Worm (Caenorhabditis elegans): ENCODE results near the gene pho-1.

pho-1 gene

DNA sequence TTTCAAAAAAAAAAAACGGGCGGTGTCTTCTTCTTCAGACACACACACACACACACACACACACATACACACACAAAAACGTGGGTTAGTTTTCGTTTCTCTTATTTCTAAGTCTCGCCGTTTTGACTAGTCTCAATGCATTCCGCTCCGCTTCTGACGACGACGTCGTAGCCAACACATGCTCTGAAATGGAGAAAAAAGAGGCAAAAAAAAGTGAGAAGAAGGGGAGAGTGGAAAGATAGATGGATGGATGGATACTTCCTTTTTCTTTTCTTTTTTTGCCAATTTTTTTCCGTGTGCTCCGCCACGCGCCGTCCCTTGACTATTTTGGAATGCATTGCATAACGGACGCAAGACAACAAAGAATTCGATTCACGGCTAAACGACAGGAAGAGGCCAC, 41.1 kb upstream of the pho-1 start:
- TF ChIP-seq nfya-1 (tag; optimal IDR thresholded peaks at IDR 0.05; ENCODE audit: insufficient read depth) (peak; percentile 57), fkh-10 (GFP tag; optimal IDR thresholded peaks at IDR 0.05) (peak; percentile 57), eor-1 (tag; optimal IDR thresholded peaks at IDR 0.05) (no peak), hmg-11 (tag; optimal IDR thresholded peaks at IDR 0.05) (peak; percentile 30), lin-39 (tag; optimal IDR thresholded peaks at IDR 0.05) (peak; percentile 63)

ce11 chrII:5271729-5272322, 36.2 kb upstream of the pho-1 start, which contains the start of gene drn-1:
Gene drn-1, minus strand, starts transcription at chrII:5271845.
- TF ChIP-seq nfya-1 (tag; optimal IDR thresholded peaks at IDR 0.05; ENCODE audit: insufficient read depth) (peak; percentile 43), tbx-2 (tag; optimal IDR thresholded peaks at IDR 0.05) (no peak), unc-62 (GFP tag; optimal IDR thresholded peaks at IDR 0.05) (no peak), nhr-237 (tag; optimal IDR thresholded peaks at IDR 0.05) (no peak), daf-12 (tag; optimal IDR thresholded peaks at IDR 0.05) (no peak), nhr-12 (tag; optimal IDR thresholded peaks at IDR 0.05) (no peak), aly-2 (tag; optimal IDR thresholded peaks at IDR 0.05) (no peak), pqm-1 (tag; optimal IDR thresholded peaks at IDR 0.05) (no peak), R02D3.7 (tag; optimal IDR thresholded peaks at IDR 0.05) (no peak), fkh-10 (GFP tag; optimal IDR thresholded peaks at IDR 0.05) (peak; percentile 71), hmg-11 (tag; optimal IDR thresholded peaks at IDR 0.05) (peak; percentile 23)

DNA sequence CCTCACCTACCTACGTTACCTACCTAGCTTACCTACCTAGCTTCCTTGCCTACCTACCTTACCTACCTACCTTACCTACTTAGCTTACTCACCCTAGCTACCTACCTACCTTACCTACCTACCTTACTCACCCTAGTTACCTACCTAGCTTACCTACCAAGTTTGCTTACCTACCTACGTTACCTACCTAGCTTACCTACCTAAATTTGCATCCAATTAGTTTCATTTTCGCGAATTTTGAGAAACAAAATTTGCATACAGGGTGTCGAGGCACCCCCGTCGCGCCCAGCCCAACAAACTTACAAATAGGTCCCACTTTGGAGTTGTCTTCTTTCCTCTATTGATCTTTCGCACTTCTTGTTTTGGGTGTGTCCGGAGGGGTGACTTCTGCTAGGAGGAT, 33.3 kb upstream of the pho-1 start:
- TF ChIP-seq nhr-12 (tag; optimal IDR thresholded peaks at IDR 0.05) (no peak), ceh-9 (tag; optimal IDR thresholded peaks at IDR 0.05) (no peak), lin-39 (tag; optimal IDR thresholded peaks at IDR 0.05) (no peak), pha-4 (tag; optimal IDR thresholded peaks at IDR 0.05) (no peak), mdl-1 (tag; optimal IDR thresholded peaks at IDR 0.05) (no peak), elt-2 (tag; optimal IDR thresholded peaks at IDR 0.05) (no peak), unc-39 (tag; optimal IDR thresholded peaks at IDR 0.05) (no peak), nhr-23 (tag; optimal IDR thresholded peaks at IDR 0.05) (no peak), elt-1 (tag; optimal IDR thresholded peaks at IDR 0.05) (no peak), ceh-28 (tag; optimal IDR thresholded peaks at IDR 0.05) (no peak), snpc-4 (tag; optimal IDR thresholded peaks at IDR 0.05) (no peak), egl-5 (tag; optimal IDR thresholded peaks at IDR 0.05) (no peak), ceh-82 (tag; optimal IDR thresholded peaks at IDR 0.05) (no peak), nhr-28 (tag; optimal IDR thresholded peaks at IDR 0.05) (no peak), ceh-16 (tag; optimal IDR thresholded peaks at IDR 0.05) (no peak), skn-1 (tag; optimal IDR thresholded peaks at IDR 0.05) (no peak), ZK546.5 (tag; optimal IDR thresholded peaks at IDR 0.05) (no peak), ztf-11 (tag; optimal IDR thresholded peaks at IDR 0.05) (no peak), fos-1 (tag; optimal IDR thresholded peaks at IDR 0.05) (no peak), mml-1 (tag; optimal IDR thresholded peaks at IDR 0.05) (no peak)

DNA sequence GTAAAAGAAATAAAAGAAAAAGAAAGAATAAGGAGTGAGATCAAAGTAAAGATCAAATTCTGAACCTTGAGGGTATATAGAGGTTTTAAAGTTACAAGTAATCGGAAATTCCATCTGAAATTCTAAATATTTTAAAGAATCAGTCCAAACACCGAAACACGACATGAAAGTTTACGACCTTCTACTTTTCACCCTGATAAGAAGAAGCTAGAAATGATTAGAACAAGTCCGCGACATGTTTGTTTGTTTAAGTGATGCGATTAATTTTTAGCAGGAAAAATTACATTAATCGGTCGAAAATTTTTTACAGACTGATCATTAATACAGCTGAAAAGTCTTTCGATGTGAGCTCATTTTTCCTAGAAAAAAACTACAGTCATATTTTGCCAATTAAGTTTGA, 29.0 kb upstream of the pho-1 start:
- TF ChIP-seq pqm-1 (tag; optimal IDR thresholded peaks at IDR 0.05) (peak; percentile 29), elt-2 (tag; optimal IDR thresholded peaks at IDR 0.05) (peak; percentile 68), ceh-82 (tag; optimal IDR thresholded peaks at IDR 0.05) (no peak)

DNA sequence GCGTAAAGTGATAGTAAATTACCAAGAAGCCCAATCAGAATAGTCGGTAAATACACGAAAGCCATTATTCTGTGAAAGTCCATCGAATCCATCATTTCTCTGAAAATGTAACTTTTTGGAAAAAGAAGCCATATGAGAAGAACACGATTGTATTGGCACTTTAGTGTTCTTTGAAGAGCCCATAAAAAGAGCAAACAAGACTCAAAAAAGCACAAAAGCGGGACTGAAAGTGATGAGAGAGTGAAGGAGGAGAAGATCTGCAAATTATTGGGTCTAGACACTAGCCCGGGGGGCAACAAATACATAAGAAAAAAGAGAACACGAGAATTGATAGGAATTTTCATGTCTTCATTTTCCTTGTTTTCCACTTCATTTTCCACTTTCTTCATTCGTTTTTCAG, 19.8 kb upstream of the pho-1 start, which contains the start of gene frpr-4:
TSS of gene frpr-4 (minus strand) at position 101 of the 400 bp plus-strand sequence.
- no peak for TF ChIP-seq elt-3 (tag; optimal IDR thresholded peaks at IDR 0.05)
- TF ChIP-seq mdl-1 (tag; optimal IDR thresholded peaks at IDR 0.05): no peak
- no peak for TF ChIP-seq ceh-82 (tag; optimal IDR thresholded peaks at IDR 0.05)
- no peak for TF ChIP-seq pha-4 (tag; optimal IDR thresholded peaks at IDR 0.05)
- no peak for TF ChIP-seq nhr-67 (tag; optimal IDR thresholded peaks at IDR 0.05)
- TF ChIP-seq jun-1 (tag; optimal IDR thresholded peaks at IDR 0.05): no peak
- TF ChIP-seq nhr-237 (tag; optimal IDR thresholded peaks at IDR 0.05): no peak
- TF ChIP-seq ceh-9 (tag; optimal IDR thresholded peaks at IDR 0.05): no peak
- TF ChIP-seq nhr-77 (tag; optimal IDR thresholded peaks at IDR 0.05): no peak
- TF ChIP-seq ceh-16 (tag; optimal IDR thresholded peaks at IDR 0.05): no peak
- TF ChIP-seq lin-15B (tag; optimal IDR thresholded peaks at IDR 0.05): no peak
- TF ChIP-seq sea-2 (GFP tag; optimal IDR thresholded peaks at IDR 0.05): no peak
- TF ChIP-seq elt-1 (tag; optimal IDR thresholded peaks at IDR 0.05): no peak
- no peak for TF ChIP-seq unc-62 (GFP tag; optimal IDR thresholded peaks at IDR 0.05)
- TF ChIP-seq nhr-12 (tag; optimal IDR thresholded peaks at IDR 0.05): no peak
- TF ChIP-seq unc-39 (tag; optimal IDR thresholded peaks at IDR 0.05): no peak
- TF ChIP-seq fkh-2 (tag; optimal IDR thresholded peaks at IDR 0.05): no peak
- TF ChIP-seq nhr-23 (tag; optimal IDR thresholded peaks at IDR 0.05): no peak
- TF ChIP-seq skn-1 (tag; optimal IDR thresholded peaks at IDR 0.05): no peak
- TF ChIP-seq lsy-12 (tag; optimal IDR thresholded peaks at IDR 0.05): no peak

All from whole organism, L3 larva.